Fruit fly (Drosophila melanogaster): ENCODE data around the gene CG14671.

DNA sequence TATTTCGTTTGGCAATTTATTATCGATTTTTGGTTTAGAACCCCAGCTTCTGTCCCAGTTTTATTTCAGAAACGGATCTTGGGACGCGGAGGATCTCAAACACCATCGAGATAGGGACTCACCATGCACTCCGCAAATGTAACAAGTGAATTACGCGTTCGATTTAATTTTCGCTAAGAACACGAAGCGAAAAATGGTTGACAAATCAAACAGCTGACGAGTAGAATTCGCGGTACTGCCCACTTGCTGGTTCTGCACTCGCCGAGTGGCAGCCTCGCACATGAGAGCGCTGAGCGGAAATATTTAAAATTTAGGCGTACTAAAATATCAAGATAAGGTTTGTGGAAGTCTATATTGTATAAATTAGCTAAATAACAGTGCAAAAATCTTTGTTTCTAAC is 1.2 kb downstream of the CG14671 start, which contains the start of gene Pi4KIIalpha:
- TF ChIP-seq ash1 (GFP tag; optimal IDR thresholded peaks at IDR 0.05) (no peak), CG14667 (GFP tag; IDR thresholded peaks at IDR 0.05) (no peak), luna (GFP tag; optimal IDR thresholded peaks at IDR 0.05) (no peak), vvl (GFP tag; IDR thresholded peaks at IDR 0.05) (no peak), danr (GFP tag; IDR thresholded peaks at IDR 0.05) (no peak), jumu (GFP tag; optimal IDR thresholded peaks at IDR 0.05) (no peak), CG10654 (GFP tag; optimal IDR thresholded peaks at IDR 0.05) (no peak), caup (GFP tag; optimal IDR thresholded peaks at IDR 0.05; ENCODE audit: severe bottlenecking) (no peak)
